Fruit fly (Drosophila melanogaster): ENCODE results near the gene CG42656.
A peak's percentile ranks its signal among the peaks of the same experiment; 100 is the strongest.

The CG42656 gene

DNA sequence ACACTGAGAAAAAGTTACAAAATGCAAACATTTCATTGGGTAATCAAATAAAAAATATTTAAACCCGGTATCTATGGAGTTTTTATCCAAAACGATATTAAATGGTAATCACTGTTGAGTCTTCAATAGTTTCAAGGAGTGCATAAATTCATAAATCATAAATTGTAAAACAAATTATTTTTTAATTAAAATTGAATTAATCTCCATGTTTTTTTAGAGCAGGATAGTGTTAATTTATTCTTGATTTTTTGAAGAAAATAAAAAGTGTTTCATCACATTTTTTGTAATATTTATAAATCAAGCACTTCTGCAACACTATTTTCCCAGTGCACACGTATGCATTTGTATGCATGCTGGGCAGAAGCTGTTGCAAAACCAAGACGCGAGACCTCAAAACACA lies 2.2 kb downstream of the CG42656 start (continued):
- peak; percentile 61 for TF ChIP-seq cyc (GFP tag; optimal IDR thresholded peaks at IDR 0.05)
- TF ChIP-seq CG9139 (GFP tag; optimal IDR thresholded peaks at IDR 0.05): no peak
- peak; percentile 84 for TF ChIP-seq pdm3 (GFP tag; optimal IDR thresholded peaks at IDR 0.05)
- peak; percentile 71 for TF ChIP-seq Gug (GFP tag; IDR thresholded peaks at IDR 0.05)
- peak; percentile 44 for TF ChIP-seq dac (GFP tag; optimal IDR thresholded peaks at IDR 0.05)
- peak; percentile 27 for TF ChIP-seq fd59A (GFP tag; optimal IDR thresholded peaks at IDR 0.05)
- peak in 1 of 2 experiments; percentile 60 for TF ChIP-seq ss (GFP tag; optimal IDR thresholded peaks at IDR 0.05)
- peak; percentile 81 for TF ChIP-seq achi (GFP tag; optimal IDR thresholded peaks at IDR 0.05)
- peak; percentile 26 for TF ChIP-seq vri (GFP tag; optimal IDR thresholded peaks at IDR 0.05)
- TF ChIP-seq CG34406 (GFP tag; optimal IDR thresholded peaks at IDR 0.05): peak; percentile 81
- TF ChIP-seq CG6854 (GFP tag; optimal IDR thresholded peaks at IDR 0.05): peak; percentile 15
- peak; percentile 89 for TF ChIP-seq OdsH (GFP tag; optimal IDR thresholded peaks at IDR 0.05)
- peak; percentile 84 for TF ChIP-seq CG6276 (GFP tag; optimal IDR thresholded peaks at IDR 0.05)

DNA sequence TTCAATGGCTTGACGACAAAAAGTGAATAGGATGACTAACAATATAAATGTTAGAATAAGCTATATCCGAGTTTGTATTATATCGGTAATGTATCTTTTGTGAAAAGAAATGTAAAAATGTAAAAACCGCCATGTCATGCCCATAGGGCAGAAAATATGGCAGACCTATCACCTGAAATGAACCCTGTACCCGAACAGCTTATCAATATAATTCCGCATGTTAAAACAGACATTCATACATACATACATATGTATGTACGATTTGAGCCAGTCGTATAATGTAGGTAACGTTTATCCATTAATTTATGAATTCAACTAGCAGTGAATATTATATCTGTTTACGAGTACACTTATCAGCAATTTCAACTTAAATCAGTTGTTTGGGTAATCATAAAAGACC lies 3.2 kb downstream of the CG42656 start:
- TF ChIP-seq topi (GFP tag; optimal IDR thresholded peaks at IDR 0.05) (no peak), lz (GFP tag; optimal IDR thresholded peaks at IDR 0.05) (no peak), dsx (GFP tag; optimal IDR thresholded peaks at IDR 0.05; ENCODE audit: poor library complexity, severe bottlenecking) (no peak), ss (GFP tag; optimal IDR thresholded peaks at IDR 0.05) (no peak), svp (GFP tag) (peak; percentile 89), esn (GFP tag; optimal IDR thresholded peaks at IDR 0.05) (no peak), CG31627 (GFP tag; optimal IDR thresholded peaks at IDR 0.05) (no peak)

DNA sequence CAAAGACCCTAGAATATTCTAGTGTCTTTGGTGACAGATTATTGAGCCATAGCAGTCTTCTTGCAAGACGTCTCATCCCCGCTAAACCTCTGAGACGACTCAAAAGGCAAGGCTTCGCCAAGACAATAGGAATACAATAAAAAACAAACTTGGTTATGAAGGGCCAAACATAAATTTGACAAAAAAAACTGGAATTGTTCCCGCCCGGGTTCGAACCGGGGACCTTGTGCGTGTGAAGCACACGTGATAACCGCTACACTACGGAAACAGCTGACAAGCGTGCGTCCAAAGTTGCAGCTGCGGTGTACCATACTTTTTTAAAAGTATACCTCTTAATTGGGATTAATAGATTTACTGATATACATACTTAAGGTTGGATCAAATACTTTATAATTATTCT lies 17.4 kb downstream of the CG42656 start:
- TF ChIP-seq dsx (GFP tag; optimal IDR thresholded peaks at IDR 0.05; ENCODE audit: poor library complexity, severe bottlenecking) (no peak), CG3919 (GFP tag; optimal IDR thresholded peaks at IDR 0.05) (no peak), CG6854 (GFP tag; optimal IDR thresholded peaks at IDR 0.05) (no peak), CG11902 (GFP tag; optimal IDR thresholded peaks at IDR 0.05) (no peak), Eip75B (GFP tag; optimal IDR thresholded peaks at IDR 0.05) (no peak), CG6792 (GFP tag; optimal IDR thresholded peaks at IDR 0.05) (no peak), topi (GFP tag; optimal IDR thresholded peaks at IDR 0.05) (no peak)

DNA sequence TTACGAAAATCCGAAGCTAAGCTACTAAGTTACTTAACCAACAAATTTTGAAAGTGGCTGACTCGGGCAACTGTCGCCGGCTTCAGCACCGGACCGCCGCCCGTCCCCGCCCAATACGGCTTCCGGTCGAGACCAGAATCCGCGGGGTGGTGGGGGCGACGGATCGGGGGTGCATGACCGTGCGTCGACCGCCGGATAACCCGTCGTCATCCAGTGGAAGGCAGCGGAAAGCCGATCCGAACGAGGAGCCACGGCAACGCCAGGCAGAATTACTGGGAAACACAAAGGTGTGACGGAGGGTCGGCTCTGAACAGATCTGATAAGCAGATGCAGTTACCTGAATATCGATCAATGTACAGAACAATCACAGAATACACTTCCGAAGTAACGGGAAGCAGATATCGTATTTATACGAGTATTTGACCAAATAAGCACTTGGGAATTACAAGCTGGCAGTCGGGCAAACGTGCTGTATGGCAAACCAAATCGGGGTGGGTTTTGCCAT lies 18.4 kb downstream of the CG42656 start:
- TF ChIP-seq lz (GFP tag; optimal IDR thresholded peaks at IDR 0.05) (peak; percentile 34), dsx (GFP tag; optimal IDR thresholded peaks at IDR 0.05; ENCODE audit: poor library complexity, severe bottlenecking) (peak; percentile 78), CG6163 (GFP tag; IDR thresholded peaks at IDR 0.05) (peak; percentile 81), CG3919 (GFP tag; optimal IDR thresholded peaks at IDR 0.05) (peak; percentile 60), CG4318 (GFP tag; optimal IDR thresholded peaks at IDR 0.05) (no peak), CG11902 (GFP tag; optimal IDR thresholded peaks at IDR 0.05) (no peak), CG8319 (GFP tag; optimal IDR thresholded peaks at IDR 0.05) (no peak), CG8632 (GFP tag; optimal IDR thresholded peaks at IDR 0.05) (no peak), eg (GFP tag; IDR thresholded peaks at IDR 0.05) (peak; percentile 76), Eip75B (GFP tag; optimal IDR thresholded peaks at IDR 0.05) (peak; percentile 63), Gug (GFP tag; IDR thresholded peaks at IDR 0.05) (peak; percentile 44; the same call in 1 of the 2 replicates), Hr4 (GFP tag; optimal IDR thresholded peaks at IDR 0.05) (peak; percentile 14), Sox14 (GFP tag; optimal IDR thresholded peaks at IDR 0.05) (peak; percentile 51), acj6 (GFP tag; optimal IDR thresholded peaks at IDR 0.05) (no peak), pdm3 (GFP tag; optimal IDR thresholded peaks at IDR 0.05) (peak; percentile 7), Lpt (GFP tag; optimal IDR thresholded peaks at IDR 0.05) (peak; percentile 61), CG6808 (GFP tag; optimal IDR thresholded peaks at IDR 0.05) (peak; percentile 78), Eip78C (GFP tag) (peak; percentile 56), CG16779 (tag; optimal IDR thresholded peaks at IDR 0.05) (peak; percentile 82), Sox102F (GFP tag; optimal IDR thresholded peaks at IDR 0.05) (peak; percentile 46), Hr39 (GFP tag; optimal IDR thresholded peaks at IDR 0.05) (peak; percentile 16), OdsH (GFP tag; optimal IDR thresholded peaks at IDR 0.05) (peak; percentile 20), topi (GFP tag; optimal IDR thresholded peaks at IDR 0.05) (peak; percentile 50), spab (GFP tag; optimal IDR thresholded peaks at IDR 0.05) (peak; percentile 45), Ets96B (tag; optimal IDR thresholded peaks at IDR 0.05) (peak; percentile 20), CG9139 (GFP tag; optimal IDR thresholded peaks at IDR 0.05) (peak; percentile 75), salr (GFP tag; optimal IDR thresholded peaks at IDR 0.05) (peak in 1 of 2 experiments; percentile 65), ss (GFP tag; optimal IDR thresholded peaks at IDR 0.05) (peak; percentile 81 to 87), fd59A (GFP tag; optimal IDR thresholded peaks at IDR 0.05) (peak; percentile 39), CG7368 (GFP tag; optimal IDR thresholded peaks at IDR 0.05) (peak; percentile 49), Ets21C (GFP tag; optimal IDR thresholded peaks at IDR 0.05) (no peak), cyc (GFP tag; optimal IDR thresholded peaks at IDR 0.05) (peak; percentile 4), CG6792 (GFP tag; optimal IDR thresholded peaks at IDR 0.05) (peak; percentile 60), CG6854 (GFP tag; optimal IDR thresholded peaks at IDR 0.05) (peak; percentile 88), CG31627 (GFP tag; optimal IDR thresholded peaks at IDR 0.05) (no peak)
